Worm (Caenorhabditis elegans) whole organism, L4 larva: ENCODE data around the gene F13A7.12.

Experiments
- F44E2.7 ChIP-seq: fragments of 200-800 bp; sonication (Bioruptor generic); IDR thresholded peaks from 2 replicates; pipeline ENCODE4 v2.1.2; 2022; ENCODE audit warnings: missing genetic modification characterization, missing compliant biosample characterization
- Y5F2A.4 ChIP-seq: fragments of 200-800 bp; sonication (Bioruptor generic); optimal IDR thresholded peaks from 2 replicates; lab custom pipeline; 2018; ENCODE audit warnings: mild to moderate bottlenecking, missing genetic modification characterization, missing compliant biosample characterization
- ama-1 ChIP-seq: fragments of 150-350 bp; optimal IDR thresholded peaks from 2 replicates; lab custom pipeline; 2014; ENCODE audit warnings: inconsistent platforms, mixed read lengths
- ces-1 ChIP-seq: fragments of 150-350 bp; sonication (generic microtip); optimal IDR thresholded peaks from 4 replicates; lab custom pipeline; 2014; ENCODE audit warnings: missing biosample characterization, missing genetic modification reagents, missing genetic modification characterization
- hif-1 ChIP-seq, 2 experiments: sonication (generic microtip); optimal IDR thresholded peaks; 2 replicates each; lab custom pipeline; 2016 to 2017; ENCODE audit warnings: missing compliant biosample characterization in 2 of 2, missing genetic modification characterization in 2 of 2, missing genetic modification reagents in 2 of 2, missing genotype in 2 of 2, mild to moderate bottlenecking in 1 of 2
- hlh-30 ChIP-seq: sonication (generic microtip); optimal IDR thresholded peaks from 2 replicates; lab custom pipeline; 2017; ENCODE audit warnings: antibody characterized with exemption, mild to moderate bottlenecking, missing genetic modification characterization, missing compliant biosample characterization; ENCODE audit not compliant: insufficient read depth
- jun-1 ChIP-seq: fragments of 150-350 bp; optimal IDR thresholded peaks from 2 replicates; lab custom pipeline; 2014; ENCODE audit warnings: missing biosample characterization, missing genetic modification reagents, missing genetic modification characterization
- lin-13 ChIP-seq: fragments of 150-350 bp; optimal IDR thresholded peaks from 2 replicates; lab custom pipeline; 2014; ENCODE audit warnings: missing biosample characterization, missing genetic modification reagents, missing genetic modification characterization
- nhr-237 ChIP-seq: sonication (generic microtip); optimal IDR thresholded peaks from 2 replicates; lab custom pipeline; 2017; ENCODE audit warnings: missing biosample characterization, missing genetic modification characterization
- nhr-76 ChIP-seq: fragments of 150-350 bp; optimal IDR thresholded peaks from 2 replicates; lab custom pipeline; 2014; ENCODE audit warnings: missing biosample characterization, missing genetic modification characterization
- snpc-4 ChIP-seq: fragments of 150-350 bp; optimal IDR thresholded peaks from 2 replicates; lab custom pipeline; 2014; ENCODE audit warnings: missing biosample characterization, missing genetic modification characterization
- spr-1 ChIP-seq: sonication (generic microtip); optimal IDR thresholded peaks from 2 replicates; lab custom pipeline; 2016; ENCODE audit warnings: mild to moderate bottlenecking, missing genetic modification characterization, missing compliant biosample characterization
- tag-97 ChIP-seq: fragments of 200-800 bp; sonication (Bioruptor generic); IDR thresholded peaks from 2 replicates; pipeline ENCODE4 v1.3.6; 2022; ENCODE audit warnings: missing genetic modification characterization, missing compliant biosample characterization

- TF ChIP-seq nhr-237 (tag; lab: Kevin White, UChicago) (no peak), lin-13 (no peak), spr-1 (no peak), snpc-4 (tag; lab: Kevin White, UChicago) (no peak), hlh-30 (tag; lab: Kevin White, UChicago) (no peak), ama-1 (no peak), Y5F2A.4 (GFP tag; lab: Kevin White, UChicago) (no peak), hif-1 (tag; optimal IDR thresholded peaks at IDR 0.05; lab: Kevin White, UChicago) (no peak), ces-1 (GFP tag; lab: Kevin White, UChicago) (no peak), nhr-76 (tag; lab: Kevin White, UChicago) (no peak), F44E2.7 (no peak), jun-1 (tag; lab: Kevin White, UChicago) (no peak), tag-97 (GFP tag; lab: Robert Waterston, UW) (no peak)
These were observed 8.1 kb downstream of the F13A7.12 start, which contains the start of gene syp-1 for ce11 chrV:16403974-16404373.
